Worm (Caenorhabditis elegans): Measurements from ENCODE around the gene F21C10.1.

DNA sequence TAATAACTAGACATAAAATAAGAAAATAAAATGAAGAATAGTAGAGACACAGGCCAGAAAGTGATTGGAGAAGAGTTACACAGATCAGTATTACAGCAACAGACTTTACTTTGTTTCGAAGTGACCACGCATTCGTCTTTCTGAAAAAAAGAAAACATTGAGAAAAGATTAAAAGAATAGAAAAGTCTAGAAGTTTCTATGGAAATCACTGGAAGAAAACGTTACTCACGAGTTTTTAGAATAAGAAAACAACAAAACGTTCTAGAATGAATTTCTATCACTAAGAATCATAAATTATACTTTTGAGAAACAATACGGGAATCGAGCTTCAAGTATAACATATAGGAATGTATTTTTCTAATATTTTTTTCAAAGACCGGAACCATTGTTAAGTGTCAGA is 23.5 kb downstream of the F21C10.1 start:
- TF ChIP-seq nhr-237 (tag; optimal IDR thresholded peaks at IDR 0.05), result no peak
- TF ChIP-seq unc-39 (tag; optimal IDR thresholded peaks at IDR 0.05), result no peak
- TF ChIP-seq unc-62 (GFP tag; optimal IDR thresholded peaks at IDR 0.05), result no peak
- TF ChIP-seq unc-120 (tag; optimal IDR thresholded peaks at IDR 0.05; ENCODE audit: poor library complexity, severe bottlenecking), result no peak
- TF ChIP-seq blmp-1 (tag; optimal IDR thresholded peaks at IDR 0.05), result no peak
